Fruit fly (Drosophila melanogaster): Measurements from ENCODE around the gene mtgo.

dm6 chr2L:16540773-16541172 is 4.0 kb upstream of the mtgo start:
- TF ChIP-seq CG3919 (GFP tag; optimal IDR thresholded peaks at IDR 0.05) (no peak), Hr4 (GFP tag; optimal IDR thresholded peaks at IDR 0.05) (no peak), Blimp-1 (GFP tag; optimal IDR thresholded peaks at IDR 0.05) (no peak), CG15336 (GFP tag; IDR thresholded peaks at IDR 0.05) (no peak), esn (GFP tag; optimal IDR thresholded peaks at IDR 0.05) (no peak), Lpt (GFP tag; optimal IDR thresholded peaks at IDR 0.05) (no peak), CG10631 (GFP tag; optimal IDR thresholded peaks at IDR 0.05) (no peak), Sox14 (GFP tag; optimal IDR thresholded peaks at IDR 0.05) (no peak), dac (GFP tag; optimal IDR thresholded peaks at IDR 0.05) (no peak), Smox (GFP tag; optimal IDR thresholded peaks at IDR 0.05) (no peak), topi (GFP tag; optimal IDR thresholded peaks at IDR 0.05) (no peak)

Measured in whole organism, prepupa.